Worm (Caenorhabditis elegans) whole organism, young adult: ENCODE measurements around the gene piit-1.

Source experiments
- B0019.2 ChIP-seq: fragments of 200-800 bp; sonication (Bioruptor generic); conservative IDR thresholded peaks from 2 replicates; pipeline ENCODE4 v1.3.6; 2022; ENCODE audit warnings: missing genetic modification reagents, missing genetic modification characterization, missing compliant biosample characterization
- B0261.1 ChIP-seq: sonication (generic microtip); optimal IDR thresholded peaks from 2 replicates; lab custom pipeline; 2016; ENCODE audit warnings: mild to moderate bottlenecking, missing genetic modification characterization, moderate library complexity, missing compliant biosample characterization
- B0336.3 ChIP-seq: fragments of 200-800 bp; sonication (Bioruptor generic); IDR thresholded peaks from 2 replicates; pipeline ENCODE4 v1.3.6; 2022; ENCODE audit warnings: missing genetic modification characterization, missing compliant biosample characterization
- C06A6.2 ChIP-seq: fragments of 200-800 bp; sonication (Bioruptor generic); conservative IDR thresholded peaks from 2 replicates; pipeline ENCODE4 v1.3.6; 2022; ENCODE audit warnings: missing genetic modification characterization, missing compliant biosample characterization
- D2030.7 ChIP-seq: fragments of 200-800 bp; sonication (Bioruptor generic); IDR thresholded peaks from 2 replicates; pipeline ENCODE4 v1.3.6; 2022; ENCODE audit warnings: missing genetic modification reagents, missing genetic modification characterization, missing compliant biosample characterization
- F52B5.7 ChIP-seq: sonication (generic microtip); optimal IDR thresholded peaks from 2 replicates; lab custom pipeline; 2016; ENCODE audit warnings: mild to moderate bottlenecking, missing genetic modification characterization, missing compliant biosample characterization
- T07F8.4 ChIP-seq: sonication (generic microtip); optimal IDR thresholded peaks from 2 replicates; lab custom pipeline; 2016; ENCODE audit warnings: mild to moderate bottlenecking, missing genetic modification characterization, moderate library complexity, missing compliant biosample characterization
- Y53F4B.3 ChIP-seq: fragments of 200-800 bp; sonication (Bioruptor generic); IDR thresholded peaks from 2 replicates; pipeline ENCODE4 v1.3.6; 2022; ENCODE audit warnings: missing genetic modification reagents, missing genetic modification characterization, missing compliant biosample characterization
- Y53G8AR.9 ChIP-seq: fragments of 200-800 bp; sonication (Bioruptor generic); conservative IDR thresholded peaks from 2 replicates; pipeline ENCODE4 v1.3.6; 2022; ENCODE audit warnings: missing genetic modification reagents, missing genetic modification characterization, missing compliant biosample characterization
- Y56A3A.18 ChIP-seq: fragments of 200-800 bp; sonication (Bioruptor generic); IDR thresholded peaks from 2 replicates; pipeline ENCODE4 v1.3.6; 2022; ENCODE audit warnings: missing genetic modification reagents, missing genetic modification characterization, missing compliant biosample characterization
- attf-3 ChIP-seq: fragments of 200-800 bp; sonication (Bioruptor generic); conservative IDR thresholded peaks from 2 replicates; pipeline ENCODE4 v1.3.6; 2022; ENCODE audit warnings: missing genetic modification reagents, missing genetic modification characterization, missing compliant biosample characterization
- attf-5 ChIP-seq: fragments of 200-800 bp; sonication (Bioruptor generic); optimal IDR thresholded peaks from 2 replicates; lab custom pipeline; 2018; ENCODE audit warnings: mild to moderate bottlenecking, missing genetic modification characterization, missing compliant biosample characterization
- bed-1 ChIP-seq: fragments of 200-800 bp; sonication (Bioruptor generic); IDR thresholded peaks from 2 replicates; pipeline ENCODE4 v1.3.6; 2022; ENCODE audit warnings: missing genetic modification reagents, missing genetic modification characterization, missing compliant biosample characterization
- cebp-1 ChIP-seq, 2 experiments: fragments of 200-800 bp in 1 of 2; sonication (Bioruptor generic) in 1 of 2; sonication (generic microtip) in 1 of 2; IDR thresholded peaks in 1 of 2; optimal IDR thresholded peaks in 1 of 2; 2 replicates each; pipeline versions ENCODE4 v1.3.6 to Lab custom; 2017 to 2022; ENCODE audit warnings: missing compliant biosample characterization in 2 of 2, missing genetic modification characterization in 2 of 2, mild to moderate bottlenecking in 1 of 2, missing genetic modification reagents in 1 of 2, moderate library complexity in 1 of 2
- ceh-27 ChIP-seq: fragments of 200-800 bp; sonication (Bioruptor generic); optimal IDR thresholded peaks from 2 replicates; lab custom pipeline; 2018; ENCODE audit warnings: mild to moderate bottlenecking, missing genetic modification characterization, moderate library complexity, missing compliant biosample characterization
- efl-1 ChIP-seq: fragments of 150-350 bp; optimal IDR thresholded peaks from 2 replicates; lab custom pipeline; 2014; ENCODE audit warnings: missing biosample characterization, missing genetic modification reagents, missing genetic modification characterization
- egl-18 ChIP-seq: fragments of 200-800 bp; sonication (Bioruptor generic); IDR thresholded peaks from 2 replicates; pipeline ENCODE4 v1.3.6; 2022; ENCODE audit warnings: missing genetic modification reagents, missing genetic modification characterization, missing compliant biosample characterization
- fkh-3 ChIP-seq: sonication (generic microtip); optimal IDR thresholded peaks from 2 replicates; lab custom pipeline; 2016; ENCODE audit warnings: mild to moderate bottlenecking, missing genetic modification characterization, missing compliant biosample characterization
- him-1 ChIP-seq: sonication (generic microtip); optimal IDR thresholded peaks from 2 replicates; lab custom pipeline; 2016; ENCODE audit warnings: missing genotype, missing genetic modification reagents, missing genetic modification characterization, missing compliant biosample characterization
- hmg-1.2 ChIP-seq: fragments of 200-800 bp; sonication (Bioruptor generic); IDR thresholded peaks from 2 replicates; pipeline ENCODE4 v1.3.6; 2022; ENCODE audit warnings: missing genetic modification reagents, missing genetic modification characterization, missing compliant biosample characterization
- let-526 ChIP-seq: fragments of 200-800 bp; sonication (Bioruptor generic); IDR thresholded peaks from 2 replicates; pipeline ENCODE4 v1.3.6; 2022; ENCODE audit warnings: missing genetic modification reagents, missing genetic modification characterization, missing compliant biosample characterization
- let-607 ChIP-seq, 2 experiments: fragments of 200-800 bp in 1 of 2; sonication (Bioruptor generic) in 1 of 2; sonication (generic microtip) in 1 of 2; optimal IDR thresholded peaks; 2 replicates each; lab custom pipeline; 2016 to 2018; ENCODE audit warnings: mild to moderate bottlenecking in 2 of 2, missing compliant biosample characterization in 2 of 2, missing genetic modification characterization in 2 of 2, moderate library complexity in 2 of 2, missing genotype in 1 of 2
- lin-26 ChIP-seq: fragments of 200-800 bp; sonication (Bioruptor generic); IDR thresholded peaks from 2 replicates; pipeline ENCODE4 v1.3.6; 2022; ENCODE audit warnings: missing genetic modification reagents, missing genetic modification characterization, missing compliant biosample characterization
- lin-35 ChIP-seq, 3 experiments: fragments of 150-350 bp in 2 of 3; sonication (generic microtip) in 1 of 3; optimal IDR thresholded peaks; 2 replicates each; lab custom pipeline; 2014 to 2018; ENCODE audit warnings: missing biosample characterization in 3 of 3, missing genetic modification characterization in 3 of 3, missing genetic modification reagents in 3 of 3
- lin-54 ChIP-seq: fragments of 200-800 bp; sonication (Bioruptor generic); optimal IDR thresholded peaks from 2 replicates; lab custom pipeline; 2018; ENCODE audit warnings: mild to moderate bottlenecking, missing genetic modification characterization, missing compliant biosample characterization
- lir-1 ChIP-seq: fragments of 200-800 bp; sonication (Bioruptor generic); conservative IDR thresholded peaks from 2 replicates; pipeline ENCODE4 v1.3.6; 2022; ENCODE audit warnings: missing genetic modification reagents, missing genetic modification characterization, missing compliant biosample characterization
- madf-6 ChIP-seq: fragments of 200-800 bp; sonication (Bioruptor generic); IDR thresholded peaks from 2 replicates; pipeline ENCODE4 v1.3.6; 2022; ENCODE audit warnings: missing genetic modification reagents, missing genetic modification characterization, missing compliant biosample characterization
- madf-8 ChIP-seq: fragments of 200-800 bp; sonication (Bioruptor generic); conservative IDR thresholded peaks from 2 replicates; pipeline ENCODE4 v1.3.6; 2022; ENCODE audit warnings: missing genetic modification reagents, missing genetic modification characterization, missing compliant biosample characterization
- mcd-1 ChIP-seq: fragments of 200-800 bp; sonication (Bioruptor generic); IDR thresholded peaks from 2 replicates; pipeline ENCODE4 v1.3.6; 2022; ENCODE audit warnings: missing genetic modification reagents, missing genetic modification characterization, missing compliant biosample characterization
- nfyb-1 ChIP-seq: fragments of 200-800 bp; sonication (Bioruptor generic); IDR thresholded peaks from 2 replicates; pipeline ENCODE4 v1.3.6; 2022; ENCODE audit warnings: missing genetic modification reagents, missing genetic modification characterization, missing compliant biosample characterization
- nhr-80 ChIP-seq: sonication (generic microtip); optimal IDR thresholded peaks from 2 replicates; lab custom pipeline; 2016; ENCODE audit warnings: missing genetic modification characterization, missing compliant biosample characterization
- nhr-90 ChIP-seq: sonication (generic microtip); optimal IDR thresholded peaks from 2 replicates; lab custom pipeline; 2016; ENCODE audit warnings: missing genotype, mild to moderate bottlenecking, missing genetic modification characterization, missing compliant biosample characterization
- rcor-1 ChIP-seq: fragments of 200-800 bp; sonication (Bioruptor generic); IDR thresholded peaks from 2 replicates; pipeline ENCODE4 v1.3.6; 2022; ENCODE audit warnings: missing genetic modification reagents, missing genetic modification characterization, missing compliant biosample characterization
- rec-8 ChIP-seq, 2 experiments: sonication (generic microtip); optimal IDR thresholded peaks; 2 replicates each; lab custom pipeline; 2016; ENCODE audit warnings: mild to moderate bottlenecking in 2 of 2, missing genetic modification characterization in 2 of 2, missing genetic modification reagents in 2 of 2, missing genotype in 2 of 2, missing biosample characterization in 1 of 2, missing compliant biosample characterization in 1 of 2, moderate library complexity in 1 of 2
- rpc-1 ChIP-seq, 2 experiments: fragments of 150-350 bp in 1 of 2; sonication (generic microtip) in 1 of 2; optimal IDR thresholded peaks; 2 replicates each; lab custom pipeline; 2014 to 2018; ENCODE audit warnings: missing biosample characterization in 1 of 2, missing genetic modification characterization in 1 of 2, missing genetic modification reagents in 1 of 2, missing genotype in 1 of 2
- sea-2 ChIP-seq: fragments of 200-800 bp; sonication (Bioruptor generic); IDR thresholded peaks from 2 replicates; pipeline ENCODE4 v1.3.6; 2022; ENCODE audit warnings: missing genetic modification characterization, missing compliant biosample characterization
- snpc-1.1 ChIP-seq: sonication (generic microtip); optimal IDR thresholded peaks from 2 replicates; lab custom pipeline; 2017; ENCODE audit warnings: missing genetic modification characterization, mild to moderate bottlenecking, missing compliant biosample characterization, antibody characterized with exemption, moderate library complexity, missing genotype, missing genetic modification reagents; ENCODE audit not compliant: insufficient read depth
- snpc-3.4 ChIP-seq: sonication (generic microtip); optimal IDR thresholded peaks from 2 replicates; lab custom pipeline; 2017; ENCODE audit warnings: missing genetic modification characterization, mild to moderate bottlenecking, missing compliant biosample characterization, antibody characterized with exemption, moderate library complexity, missing genotype, missing genetic modification reagents
- snpc-4 ChIP-seq, 5 experiments: fragments of 150-350 bp in 1 of 5; sonication (generic microtip) in 4 of 5; optimal IDR thresholded peaks; 2 replicates each; lab custom pipeline; 2014 to 2018; ENCODE audit warnings: missing genetic modification characterization in 5 of 5, missing biosample characterization in 3 of 5, antibody characterized with exemption in 2 of 5, mild to moderate bottlenecking in 2 of 5, missing compliant biosample characterization in 2 of 5, missing genotype in 2 of 5, moderate library complexity in 2 of 5, missing genetic modification reagents in 1 of 5
- tlf-1 ChIP-seq: fragments of 200-800 bp; sonication (Bioruptor generic); optimal IDR thresholded peaks from 2 replicates; lab custom pipeline; 2018; ENCODE audit warnings: mild to moderate bottlenecking, missing genetic modification characterization, missing compliant biosample characterization
- xnd-1 ChIP-seq: sonication (generic microtip); optimal IDR thresholded peaks from 2 replicates; lab custom pipeline; 2016; ENCODE audit warnings: missing genotype, missing genetic modification reagents, missing genetic modification characterization, missing compliant biosample characterization
- ztf-18 ChIP-seq: sonication (generic microtip); optimal IDR thresholded peaks from 2 replicates; lab custom pipeline; 2016; ENCODE audit warnings: missing genotype, mild to moderate bottlenecking, missing genetic modification characterization, missing compliant biosample characterization
- ztf-25 ChIP-seq: fragments of 200-800 bp; sonication (Bioruptor generic); IDR thresholded peaks from 2 replicates; pipeline ENCODE4 v1.3.6; 2022; ENCODE audit warnings: missing genetic modification reagents, missing genetic modification characterization, missing compliant biosample characterization
- ztf-26 ChIP-seq: sonication (generic microtip); optimal IDR thresholded peaks from 2 replicates; lab custom pipeline; 2017; ENCODE audit warnings: missing genetic modification characterization, missing compliant biosample characterization
- ztf-6 ChIP-seq: fragments of 200-800 bp; sonication (Bioruptor generic); IDR thresholded peaks from 2 replicates; pipeline ENCODE4 v1.3.6; 2022; ENCODE audit warnings: missing genetic modification reagents, missing genetic modification characterization, missing compliant biosample characterization

Gene piit-1

DNA sequence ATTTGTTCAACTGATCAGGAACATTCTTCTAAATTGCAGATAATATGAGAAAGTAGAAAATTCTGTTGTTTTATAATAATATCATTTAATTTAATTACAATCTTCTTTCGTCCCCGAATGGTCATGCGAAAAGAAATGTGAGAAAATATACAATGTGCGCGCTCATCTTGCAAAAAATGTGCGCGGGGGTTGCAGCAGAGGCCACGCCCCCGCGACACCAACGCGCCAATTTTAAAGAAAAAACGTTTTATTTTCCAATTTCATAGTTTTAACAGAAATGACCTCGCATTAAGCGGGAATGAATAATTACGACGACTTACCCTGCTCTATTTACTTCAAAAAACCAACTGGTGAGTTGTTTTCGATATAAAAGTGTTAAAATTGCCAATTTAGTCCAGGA is 532 bp upstream of the piit-1 start, which contains the start of gene sas-5:
sas-5 (plus strand) TSS at position 257 of the 400 bp plus-strand sequence.
- TF ChIP-seq Y56A3A.18: peak; percentile 71; the same call in 1 of the 2 replicates
- TF ChIP-seq let-607 (tag; optimal IDR thresholded peaks at IDR 0.05; lab: Kevin White, UChicago): peak in 1 of 2 experiments; percentile 22
- no peak for TF ChIP-seq bed-1 (GFP tag; lab: Robert Waterston, UW)
- peak; percentile 93 for TF ChIP-seq madf-6
- peak; percentile 54 for TF ChIP-seq attf-5
- TF ChIP-seq Y53F4B.3 (GFP tag; lab: Robert Waterston, UW): no peak
- peak; percentile 58 for TF ChIP-seq hmg-1.2 (GFP tag; lab: Robert Waterston, UW)
- TF ChIP-seq lir-1 (GFP tag; lab: Robert Waterston, UW): no peak; the same call in 1 of the 2 replicates
- TF ChIP-seq T07F8.4 (tag; lab: Kevin White, UChicago): peak; percentile 18
- peak; percentile 67 for TF ChIP-seq ztf-18 (tag; lab: Kevin White, UChicago)
- TF ChIP-seq mcd-1 (GFP tag; lab: Robert Waterston, UW): peak; percentile 76
- TF ChIP-seq F52B5.7: no peak
- TF ChIP-seq him-1 (tag; lab: Kevin White, UChicago): peak; percentile 78
- peak; percentile 77 for TF ChIP-seq rcor-1 (GFP tag; lab: Robert Waterston, UW)
- TF ChIP-seq egl-18 (GFP tag; lab: Robert Waterston, UW): no peak
- 0 out of 2 replicates have a peak, but pooled peaks have one; percentile 15 for TF ChIP-seq attf-3 (GFP tag; lab: Robert Waterston, UW)
- TF ChIP-seq C06A6.2 (GFP tag; lab: Robert Waterston, UW): 0 out of 2 replicates have a peak, but pooled peaks have one; percentile 51
- peak; percentile 40 for TF ChIP-seq rpc-1 (optimal IDR thresholded peaks at IDR 0.05; lab: Kevin White, UChicago)
- TF ChIP-seq rpc-1 (tag; optimal IDR thresholded peaks at IDR 0.05; lab: Kevin White, UChicago): no peak
- TF ChIP-seq madf-8: peak; percentile 84
- peak; percentile 92 for TF ChIP-seq efl-1
- TF ChIP-seq ztf-6 (GFP tag; lab: Robert Waterston, UW): no peak
- TF ChIP-seq B0336.3 (GFP tag; lab: Robert Waterston, UW): peak; percentile 82
- TF ChIP-seq B0261.1: no peak
- TF ChIP-seq nfyb-1 (GFP tag; lab: Robert Waterston, UW): 0 out of 2 replicates have a peak, but pooled peaks have one; percentile 31
- peak; percentile 72 for TF ChIP-seq xnd-1 (tag; lab: Kevin White, UChicago)
- TF ChIP-seq nhr-80: peak; percentile 29
- TF ChIP-seq fkh-3: no peak
- TF ChIP-seq snpc-3.4 (tag; lab: Kevin White, UChicago): peak; percentile 88
- no peak for TF ChIP-seq let-526 (GFP tag; lab: Robert Waterston, UW)
- peak; percentile 35; the same call in 1 of the 2 replicates for TF ChIP-seq lin-26 (GFP tag; lab: Robert Waterston, UW)
- TF ChIP-seq D2030.7: peak; percentile 75
- TF ChIP-seq lin-35 (GFP tag; optimal IDR thresholded peaks at IDR 0.05; lab: Kevin White, UChicago): peak; percentile 55 to 83 (median 71)
- TF ChIP-seq tlf-1 (GFP tag; lab: Kevin White, UChicago): peak; percentile 70
- TF ChIP-seq lin-54 (GFP tag; lab: Kevin White, UChicago): peak; percentile 87
- no peak for TF ChIP-seq snpc-4 (GFP tag; optimal IDR thresholded peaks at IDR 0.05; lab: Kevin White, UChicago)
- peak in 3 of 4 experiments; percentile 70 to 77 (median 76) for TF ChIP-seq snpc-4 (tag; optimal IDR thresholded peaks at IDR 0.05; lab: Kevin White, UChicago)
- peak; percentile 57; the same call in 1 of the 2 replicates for TF ChIP-seq Y53G8AR.9 (GFP tag; lab: Robert Waterston, UW)
- TF ChIP-seq ztf-25: 0 out of 2 replicates have a peak, but pooled peaks have one; percentile 37
- peak in 1 of 2 experiments; percentile 50 for TF ChIP-seq rec-8 (tag; optimal IDR thresholded peaks at IDR 0.05; lab: Kevin White, UChicago)
- TF ChIP-seq B0019.2 (GFP tag; lab: Robert Waterston, UW): peak; percentile 37; the same call in 1 of the 2 replicates
- peak; percentile 9 for TF ChIP-seq nhr-90 (tag; lab: Kevin White, UChicago)
- TF ChIP-seq ceh-27: peak; percentile 57
- no peak for TF ChIP-seq sea-2 (GFP tag; lab: Robert Waterston, UW)
- TF ChIP-seq snpc-1.1 (tag; lab: Kevin White, UChicago): peak; percentile 65
- no peak for TF ChIP-seq ztf-26 (tag; lab: Kevin White, UChicago)
- no peak for TF ChIP-seq cebp-1 (GFP tag; IDR thresholded peaks at IDR 0.05; lab: Robert Waterston, UW)
- peak; percentile 66 for TF ChIP-seq cebp-1 (tag; optimal IDR thresholded peaks at IDR 0.05; lab: Kevin White, UChicago)
